Worm (Caenorhabditis elegans): ENCODE measurements around the gene str-205.

str-205 gene

DNA sequence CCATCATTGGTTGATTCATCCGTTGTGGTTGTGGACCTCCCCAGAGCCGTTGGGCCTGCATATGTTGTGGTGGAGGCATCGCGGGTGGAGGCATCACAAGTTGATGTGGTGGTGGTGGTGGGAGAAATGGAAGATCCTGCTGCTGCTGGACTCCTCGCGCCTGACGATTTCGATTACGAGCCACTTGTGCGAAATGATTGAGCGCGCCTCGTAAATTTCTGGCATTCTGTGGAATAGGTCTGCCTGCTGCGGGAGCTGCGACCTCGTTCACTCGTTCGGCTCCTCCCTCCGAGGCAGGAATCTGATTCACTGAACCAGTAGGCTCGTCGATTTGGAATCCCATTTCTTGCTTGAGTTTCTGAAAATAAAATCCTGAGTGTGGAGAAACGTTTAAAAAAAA, 30.9 kb upstream of the str-205 start:
- no peak for TF ChIP-seq W03F9.2 (tag; optimal IDR thresholded peaks at IDR 0.05)
- no peak for TF ChIP-seq him-1 (tag; optimal IDR thresholded peaks at IDR 0.05)
- no peak for TF ChIP-seq dao-5 (tag; optimal IDR thresholded peaks at IDR 0.05)

DNA sequence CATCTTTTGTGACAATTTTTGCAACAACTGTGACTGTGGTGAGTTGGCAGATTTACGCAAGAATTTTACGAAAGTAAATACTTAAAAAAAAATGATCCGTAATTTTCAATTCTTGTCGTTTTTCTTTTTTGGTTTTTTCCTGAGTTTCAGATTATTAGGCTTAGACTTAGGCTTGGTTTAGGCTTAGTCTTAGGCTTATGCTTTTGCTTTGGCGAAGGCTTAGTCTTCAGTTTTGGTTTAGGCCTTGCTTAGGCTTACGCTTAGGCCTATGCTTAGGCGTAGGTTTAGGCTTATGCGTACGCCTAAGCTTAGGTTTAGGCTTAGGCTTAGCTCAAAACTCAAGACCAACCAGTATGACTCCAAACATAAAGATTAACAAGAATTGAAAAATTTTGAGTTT, 27.9 kb upstream of the str-205 start:
- TF ChIP-seq W03F9.2 (tag; optimal IDR thresholded peaks at IDR 0.05) (no peak), dao-5 (tag; optimal IDR thresholded peaks at IDR 0.05) (no peak), him-1 (tag; optimal IDR thresholded peaks at IDR 0.05) (no peak)

DNA sequence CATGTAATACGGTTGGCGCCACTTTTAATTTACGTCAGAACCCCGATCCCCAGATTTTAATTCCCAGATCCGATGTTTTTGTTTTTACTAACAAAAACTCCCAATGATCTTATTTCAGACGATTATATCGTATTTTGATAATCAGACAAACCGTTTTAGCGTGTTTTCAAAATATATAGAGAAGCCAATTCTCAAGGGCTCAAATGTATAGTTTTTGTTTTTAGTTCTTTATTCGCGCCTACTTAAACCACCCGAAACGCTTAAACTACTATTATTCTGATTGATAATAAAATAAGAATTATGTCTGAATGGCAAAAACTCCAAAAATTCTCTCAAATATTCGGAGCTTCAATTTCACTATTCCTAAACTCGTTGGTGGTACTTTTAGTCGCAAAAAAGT, 26.8 kb upstream of the str-205 start, which contains the start of gene str-208:
Gene str-208 (plus strand): TSS at position 301 of the 400 bp plus-strand sequence.
- TF ChIP-seq dao-5 (tag; optimal IDR thresholded peaks at IDR 0.05) (no peak), him-1 (tag; optimal IDR thresholded peaks at IDR 0.05) (no peak), W03F9.2 (tag; optimal IDR thresholded peaks at IDR 0.05) (no peak)

DNA sequence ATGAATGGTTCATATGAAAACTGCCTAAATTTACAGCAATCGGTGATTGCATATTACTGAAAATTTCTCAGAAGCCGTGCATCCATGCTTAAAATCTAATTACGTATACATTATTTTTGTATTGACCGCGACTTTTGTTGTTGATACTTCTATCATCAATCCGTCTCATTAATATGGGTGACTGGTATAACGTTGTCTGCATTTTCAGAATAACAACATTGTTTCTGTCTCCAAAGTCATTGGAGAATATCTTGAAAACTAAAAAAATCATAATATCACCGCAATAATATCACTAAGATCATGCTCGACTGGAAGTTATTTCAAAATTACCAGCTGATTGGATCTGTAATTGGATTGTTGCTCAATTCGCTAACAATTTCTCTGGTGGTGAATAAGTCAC, 21.7 kb upstream of the str-205 start, which contains the start of gene str-207:
Gene str-207 (plus strand): TSS at position 301 of the 400 bp plus-strand sequence.
- TF ChIP-seq dao-5 (tag; optimal IDR thresholded peaks at IDR 0.05) (no peak), him-1 (tag; optimal IDR thresholded peaks at IDR 0.05) (no peak), W03F9.2 (tag; optimal IDR thresholded peaks at IDR 0.05) (no peak)

DNA sequence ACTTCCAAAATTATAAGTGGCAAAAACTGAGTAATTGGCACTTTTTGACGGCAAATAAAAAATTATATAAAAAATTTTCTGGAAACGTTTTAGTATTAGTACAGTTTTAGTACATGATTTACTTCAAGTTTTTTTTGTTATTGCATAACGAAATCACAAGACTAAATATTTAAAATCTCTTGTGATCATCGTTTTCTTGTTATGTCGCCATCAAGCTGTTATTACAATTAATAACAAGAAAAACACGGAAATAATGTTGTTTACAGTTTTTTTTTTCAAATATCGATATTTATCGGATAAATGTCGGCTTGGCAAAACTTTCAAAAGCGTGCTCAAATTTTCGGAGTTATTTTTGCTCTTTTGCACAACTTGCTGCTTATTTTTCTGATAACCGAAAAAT, 18.9 kb upstream of the str-205 start, which contains the start of gene str-209:
Gene str-209 (plus strand): TSS at position 301 of the 400 bp plus-strand sequence.
- TF ChIP-seq W03F9.2 (tag; optimal IDR thresholded peaks at IDR 0.05) (no peak), him-1 (tag; optimal IDR thresholded peaks at IDR 0.05) (no peak), dao-5 (tag; optimal IDR thresholded peaks at IDR 0.05) (no peak)

DNA sequence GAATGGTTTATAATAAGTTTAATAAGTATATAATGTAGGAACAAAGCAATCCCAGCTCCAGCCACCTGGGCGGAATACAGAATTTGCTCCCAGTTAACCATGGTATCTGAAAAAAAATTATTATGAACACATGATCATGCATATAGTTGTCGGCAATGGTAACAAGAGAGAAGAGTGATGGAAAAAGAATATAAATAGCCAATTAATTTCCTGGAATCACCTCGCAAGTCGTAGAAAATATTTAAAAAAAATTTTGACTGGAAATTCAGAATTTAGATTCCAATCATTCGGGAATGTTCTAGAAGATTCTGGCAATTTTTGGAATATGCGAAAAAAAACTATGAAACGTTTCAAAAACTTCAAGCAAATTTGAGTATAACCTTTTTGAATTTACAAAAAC, 14.5 kb upstream of the str-205 start, which contains the start of gene str-211:
Gene str-211 (minus strand): TSS at position 101 of the 400 bp plus-strand sequence.
- no peak for TF ChIP-seq dao-5 (tag; optimal IDR thresholded peaks at IDR 0.05)
- TF ChIP-seq him-1 (tag; optimal IDR thresholded peaks at IDR 0.05), result no peak
- TF ChIP-seq W03F9.2 (tag; optimal IDR thresholded peaks at IDR 0.05), result no peak

DNA sequence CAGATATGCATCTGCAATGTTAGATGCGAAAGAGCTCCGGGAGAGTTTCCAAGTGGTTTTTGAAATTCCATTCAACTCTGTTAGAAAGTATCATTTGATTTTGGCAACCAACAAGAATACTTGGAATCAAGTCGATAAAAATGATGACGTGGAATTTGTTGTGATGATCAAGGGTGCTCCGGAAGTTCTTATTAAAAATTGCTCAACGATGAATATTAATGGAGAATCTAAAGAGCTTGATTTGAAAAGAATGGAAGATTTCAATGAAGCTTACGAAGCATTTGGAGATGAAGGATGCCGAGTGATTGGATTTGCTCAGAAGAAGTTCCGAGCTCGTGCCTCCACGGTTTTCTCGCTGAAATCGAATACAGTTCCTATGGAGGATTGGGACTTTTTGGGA, 7.6 kb upstream of the str-205 start:
- TF ChIP-seq dao-5 (tag; optimal IDR thresholded peaks at IDR 0.05) (no peak), him-1 (tag; optimal IDR thresholded peaks at IDR 0.05) (no peak), W03F9.2 (tag; optimal IDR thresholded peaks at IDR 0.05) (no peak)

DNA sequence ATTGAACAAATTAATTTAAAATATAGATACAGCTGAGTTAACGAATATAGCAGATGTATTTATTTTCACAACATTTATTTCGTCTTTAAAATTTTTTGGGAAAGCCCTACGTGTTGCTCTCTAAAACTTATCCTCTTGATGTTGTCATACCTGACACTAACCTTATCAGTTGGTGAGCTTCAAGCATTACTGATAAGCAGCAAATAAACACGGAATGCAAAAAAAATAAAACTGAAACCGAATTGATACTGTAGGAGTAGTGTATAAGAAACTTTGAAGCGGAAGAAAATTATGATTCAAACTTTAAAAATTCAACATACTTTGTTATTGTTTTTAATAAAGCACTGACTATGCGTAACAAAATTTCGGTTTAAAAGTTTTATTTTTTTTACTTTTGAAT, 5.4 kb upstream of the str-205 start:
- no peak for TF ChIP-seq him-1 (tag; optimal IDR thresholded peaks at IDR 0.05)
- TF ChIP-seq dao-5 (tag; optimal IDR thresholded peaks at IDR 0.05), result no peak
- no peak for TF ChIP-seq W03F9.2 (tag; optimal IDR thresholded peaks at IDR 0.05)

DNA sequence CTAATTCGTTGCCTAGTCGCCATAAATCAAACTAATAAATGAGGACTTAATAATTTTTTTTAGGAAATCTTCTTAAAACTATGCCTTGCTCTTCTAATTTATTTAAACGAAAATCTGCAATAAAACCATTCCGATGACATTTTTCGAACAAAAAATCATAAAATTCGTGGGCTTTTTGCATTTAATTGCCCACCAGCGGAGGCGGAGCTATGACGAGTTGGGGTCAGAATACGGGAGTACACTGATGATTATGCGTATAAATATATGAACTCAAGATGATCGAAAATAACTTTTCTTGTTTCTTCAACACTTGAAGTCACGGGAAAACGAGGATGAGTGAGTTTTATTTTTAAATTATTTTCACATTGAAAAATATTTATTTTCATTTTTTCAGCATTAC, 4.7 kb upstream of the str-205 start, which contains the start of gene catp-2:
Gene catp-2 (plus strand): TSS at position 301 of the 400 bp plus-strand sequence.
- TF ChIP-seq W03F9.2 (tag; optimal IDR thresholded peaks at IDR 0.05) (no peak), him-1 (tag; optimal IDR thresholded peaks at IDR 0.05) (no peak), dao-5 (tag; optimal IDR thresholded peaks at IDR 0.05) (no peak)

DNA sequence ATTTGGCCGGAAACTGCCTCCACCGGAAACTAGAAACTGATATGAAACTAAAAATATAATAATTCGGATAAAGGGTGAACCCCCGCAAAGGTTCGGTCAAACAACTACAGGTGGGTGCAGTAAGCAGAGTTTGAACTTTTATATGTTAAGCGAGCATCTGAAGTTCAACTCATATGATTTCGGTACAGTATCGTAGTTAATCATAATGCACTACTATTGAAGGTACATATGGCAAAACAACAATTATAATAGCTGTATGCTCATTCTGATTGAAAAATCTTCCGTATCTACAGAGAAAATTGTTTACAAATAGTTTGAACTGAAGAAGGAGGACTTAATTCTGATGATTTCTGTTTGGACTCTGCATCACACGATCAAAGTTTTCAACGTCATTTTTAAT, 3.5 kb upstream of the str-205 start:
- TF ChIP-seq him-1 (tag; optimal IDR thresholded peaks at IDR 0.05) (no peak), W03F9.2 (tag; optimal IDR thresholded peaks at IDR 0.05) (no peak), dao-5 (tag; optimal IDR thresholded peaks at IDR 0.05) (no peak)

DNA sequence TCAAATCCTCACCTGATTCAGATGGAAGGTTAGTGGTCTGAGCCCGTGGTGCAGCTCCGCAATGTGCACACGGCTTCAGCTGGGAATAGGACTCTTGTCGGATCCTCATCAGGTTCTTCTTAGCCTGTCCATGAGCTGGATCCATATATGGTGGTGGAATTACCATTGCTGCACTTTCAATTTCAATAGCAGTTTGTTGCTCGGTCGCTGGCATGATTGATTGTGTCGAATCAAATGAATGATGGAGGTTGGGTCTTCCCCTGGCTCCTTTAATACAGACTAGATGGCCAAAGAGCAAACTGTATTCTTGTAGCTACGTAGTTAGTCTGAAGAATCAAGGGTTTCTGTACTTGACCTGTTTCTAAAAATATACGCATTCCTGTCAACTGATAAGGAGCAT, 3.1 kb upstream of the str-205 start, which contains the start of gene C02E7.10:
Gene C02E7.10 (minus strand): TSS at position 232 of the 400 bp plus-strand sequence.
- no peak for TF ChIP-seq him-1 (tag; optimal IDR thresholded peaks at IDR 0.05)
- TF ChIP-seq W03F9.2 (tag; optimal IDR thresholded peaks at IDR 0.05), result no peak
- TF ChIP-seq dao-5 (tag; optimal IDR thresholded peaks at IDR 0.05), result no peak

DNA sequence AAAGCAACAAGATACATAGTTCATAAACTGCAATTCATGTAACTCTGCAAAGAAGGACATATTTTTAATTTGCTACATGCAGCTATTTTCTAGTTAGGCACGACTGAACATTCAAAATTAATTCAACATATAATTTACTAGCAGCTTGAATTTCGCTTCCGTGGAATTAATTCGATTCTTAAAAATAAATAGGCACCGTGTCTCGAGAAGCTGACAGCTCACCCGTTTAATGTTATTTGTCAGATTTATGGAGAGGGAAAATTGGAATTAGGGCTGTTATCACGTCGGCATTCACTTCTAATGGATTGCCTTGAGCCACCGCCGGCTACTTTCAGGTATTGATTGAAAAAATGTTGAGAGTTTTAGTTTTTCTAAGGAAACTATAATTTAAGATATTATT, 3.4 kb downstream of the str-205 start, which contains the start of gene srh-21:
Gene srh-21 (plus strand): TSS at position 301 of the 400 bp plus-strand sequence.
- TF ChIP-seq W03F9.2 (tag; optimal IDR thresholded peaks at IDR 0.05), result no peak

DNA sequence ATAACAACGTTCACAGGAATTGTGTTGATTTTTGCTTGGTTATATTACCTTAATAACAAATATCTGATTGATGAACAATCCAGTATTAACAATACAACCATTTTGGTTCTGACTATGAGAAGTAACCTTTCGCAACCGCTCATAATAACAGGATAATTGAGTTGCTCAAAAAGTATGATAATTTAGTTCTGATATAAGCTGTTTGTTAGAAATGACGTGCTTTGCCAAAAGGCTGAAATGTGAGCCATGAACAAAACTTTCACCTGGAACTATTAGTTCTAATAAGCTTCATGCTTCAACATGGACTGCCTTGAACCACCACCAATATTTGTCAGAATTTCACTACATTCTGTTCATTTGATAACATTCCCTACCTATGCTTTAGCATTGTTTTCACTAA, 5.1 kb downstream of the str-205 start, which contains the start of gene srh-20:
Gene srh-20 (plus strand): TSS at position 301 of the 400 bp plus-strand sequence.
- no peak for TF ChIP-seq W03F9.2 (tag; optimal IDR thresholded peaks at IDR 0.05)
- TF ChIP-seq dao-5 (tag; optimal IDR thresholded peaks at IDR 0.05), result no peak
- TF ChIP-seq him-1 (tag; optimal IDR thresholded peaks at IDR 0.05), result no peak

DNA sequence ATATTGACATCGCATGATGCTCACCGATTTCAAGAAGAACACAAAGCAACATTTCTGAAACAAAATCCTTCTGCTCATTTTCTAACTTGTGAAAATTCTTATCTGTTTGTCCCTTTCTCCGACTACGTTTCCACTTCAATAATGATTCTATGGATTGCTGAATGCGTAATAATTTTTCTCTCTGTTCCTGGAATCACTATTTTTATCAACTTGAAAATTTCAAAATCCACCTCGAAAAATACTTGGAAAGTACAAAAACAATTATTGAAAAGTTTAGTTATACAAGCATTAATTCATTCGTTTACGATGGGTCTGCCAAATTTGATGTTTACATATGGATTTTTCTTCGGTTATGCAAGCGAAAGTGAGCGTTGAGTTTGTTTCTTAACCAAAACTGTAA, 7.7 kb downstream of the str-205 start, which contains the start of gene srh-22:
Gene srh-22 (plus strand): TSS at position 301 of the 400 bp plus-strand sequence.
- TF ChIP-seq W03F9.2 (tag; optimal IDR thresholded peaks at IDR 0.05) (no peak), dao-5 (tag; optimal IDR thresholded peaks at IDR 0.05) (no peak), him-1 (tag; optimal IDR thresholded peaks at IDR 0.05) (no peak)

DNA sequence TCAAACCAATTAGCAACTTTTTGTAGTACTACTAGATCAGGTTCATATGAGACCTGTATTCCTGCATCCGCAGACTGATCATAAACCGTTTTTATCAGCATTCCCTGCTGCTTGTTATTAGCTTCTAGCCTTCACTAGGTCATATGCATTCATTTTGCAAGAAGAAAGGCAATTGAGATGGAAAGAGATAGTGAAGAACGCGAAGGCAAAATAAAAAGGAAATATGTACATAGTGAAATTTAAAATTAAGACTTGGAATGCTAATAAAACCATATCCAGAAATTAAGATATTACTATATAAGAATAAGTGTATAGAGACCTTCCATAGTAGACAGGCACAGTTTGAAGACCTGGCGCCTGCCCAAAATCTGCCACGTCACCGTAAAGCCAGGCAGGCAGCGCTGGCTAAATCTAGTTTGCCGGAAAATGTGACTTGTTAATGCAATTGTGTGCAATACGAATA, 9.0 kb downstream of the str-205 start, which contains the start of the genes C02E7.8 and srh-23:
Gene C02E7.8 (minus strand): TSS at position 101 of the 463 bp plus-strand sequence.
Gene srh-23 (plus strand): TSS at position 413 of the 463 bp plus-strand sequence.
- TF ChIP-seq dao-5 (tag; optimal IDR thresholded peaks at IDR 0.05), result no peak
- no peak for TF ChIP-seq him-1 (tag; optimal IDR thresholded peaks at IDR 0.05)
- no peak for TF ChIP-seq W03F9.2 (tag; optimal IDR thresholded peaks at IDR 0.05)
